Worm (Caenorhabditis elegans) whole organism, L1 larva: ENCODE results near the gene ceeh-1.

ENCODE experiments used
- C04F5.9 ChIP-seq: sonication (generic microtip); optimal IDR thresholded peaks from 2 replicates; lab custom pipeline; 2016; ENCODE audit warnings: missing genetic modification characterization, missing compliant biosample characterization
- C34B4.2 ChIP-seq: sonication (generic microtip); optimal IDR thresholded peaks from 2 replicates; lab custom pipeline; 2017; ENCODE audit warnings: mild to moderate bottlenecking, missing genetic modification characterization, missing compliant biosample characterization
- F16B12.6 ChIP-seq: fragments of 150-350 bp; optimal IDR thresholded peaks from 2 replicates; lab custom pipeline; 2014; ENCODE audit warnings: missing biosample characterization, missing genetic modification characterization
- Y116A8C.19 ChIP-seq: sonication (generic microtip); optimal IDR thresholded peaks from 2 replicates; lab custom pipeline; 2016; ENCODE audit warnings: missing compliant biosample characterization, missing genetic modification characterization, borderline replicate concordance
- aly-2 ChIP-seq: fragments of 150-350 bp; optimal IDR thresholded peaks from 2 replicates; lab custom pipeline; 2014; ENCODE audit warnings: missing biosample characterization, missing genetic modification characterization
- blmp-1 ChIP-seq: fragments of 150-350 bp; optimal IDR thresholded peaks from 2 replicates; lab custom pipeline; 2014; ENCODE audit warnings: missing biosample characterization, missing genetic modification characterization
- dpl-1 ChIP-seq, 3 experiments: fragments of 150-350 bp in 2 of 3; sonication (generic microtip) in 1 of 3; optimal IDR thresholded peaks; 2 replicates each; lab custom pipeline; 2014 to 2017; ENCODE audit warnings: missing biosample characterization in 3 of 3, missing genetic modification characterization in 3 of 3, missing genetic modification reagents in 3 of 3
- dsc-1 ChIP-seq: sonication (generic microtip); optimal IDR thresholded peaks from 2 replicates; lab custom pipeline; 2016; ENCODE audit warnings: mild to moderate bottlenecking, missing genetic modification characterization, missing compliant biosample characterization
- egl-13 ChIP-seq: sonication (generic microtip); optimal IDR thresholded peaks from 2 replicates; lab custom pipeline; 2016; ENCODE audit warnings: missing genotype, missing genetic modification reagents, missing genetic modification characterization, missing compliant biosample characterization
- elt-2 ChIP-seq: sonication (generic microtip); optimal IDR thresholded peaks from 2 replicates; lab custom pipeline; 2016; ENCODE audit warnings: missing genetic modification characterization, mild to moderate bottlenecking, inconsistent platforms, missing compliant biosample characterization, missing genetic modification reagents
- elt-3 ChIP-seq, 6 experiments: fragments of 150-350 bp in 1 of 6; sonication (generic microtip); optimal IDR thresholded peaks; 2 replicates each; lab custom pipeline; 2017 to 2018; ENCODE audit warnings: missing biosample characterization in 6 of 6, missing genetic modification characterization in 6 of 6, inconsistent platforms in 1 of 6
- ets-5 ChIP-seq: fragments of 200-800 bp; sonication (Bioruptor generic); IDR thresholded peaks from 2 replicates; pipeline ENCODE4 v1.3.6; 2022; ENCODE audit warnings: missing genetic modification characterization, missing compliant biosample characterization
- fkh-8 ChIP-seq: sonication (generic microtip); optimal IDR thresholded peaks from 2 replicates; lab custom pipeline; 2016; ENCODE audit warnings: mild to moderate bottlenecking, missing genetic modification characterization, missing compliant biosample characterization
- fos-1 ChIP-seq: fragments of 150-350 bp; optimal IDR thresholded peaks from 2 replicates; lab custom pipeline; 2014; ENCODE audit warnings: missing biosample characterization, missing genetic modification characterization
- hlh-17 ChIP-seq: fragments of 200-800 bp; sonication (Bioruptor generic); optimal IDR thresholded peaks from 2 replicates; lab custom pipeline; 2018; ENCODE audit warnings: missing genetic modification characterization, mild to moderate bottlenecking, missing compliant biosample characterization, moderate library complexity, borderline replicate concordance
- lin-13 ChIP-seq: fragments of 150-350 bp; optimal IDR thresholded peaks from 2 replicates; lab custom pipeline; 2014; ENCODE audit warnings: missing biosample characterization, missing genetic modification reagents, missing genetic modification characterization
- lin-14 ChIP-seq: fragments of 200-800 bp; sonication (Bioruptor generic); optimal IDR thresholded peaks from 2 replicates; lab custom pipeline; 2018; ENCODE audit warnings: mild to moderate bottlenecking, missing genetic modification characterization, moderate library complexity, missing compliant biosample characterization
- lin-15B ChIP-seq: fragments of 150-350 bp; sonication (generic microtip); optimal IDR thresholded peaks from 3 replicates; lab custom pipeline; 2014; ENCODE audit warnings: missing biosample characterization, missing genetic modification characterization
- lsy-2 ChIP-seq, 2 experiments: fragments of 150-350 bp; optimal IDR thresholded peaks; 2 replicates each; lab custom pipeline; 2014; ENCODE audit warnings: missing biosample characterization in 2 of 2, missing genetic modification characterization in 2 of 2
- mef-2 ChIP-seq: fragments of 150-350 bp; optimal IDR thresholded peaks from 2 replicates; lab custom pipeline; 2014; ENCODE audit warnings: missing biosample characterization, missing genetic modification characterization
- mep-1 ChIP-seq: fragments of 150-350 bp; optimal IDR thresholded peaks from 2 replicates; lab custom pipeline; 2014; ENCODE audit warnings: missing biosample characterization, missing genetic modification characterization
- nhr-11 ChIP-seq: fragments of 150-350 bp; optimal IDR thresholded peaks from 2 replicates; lab custom pipeline; 2014; ENCODE audit warnings: missing biosample characterization, missing genetic modification characterization
- nhr-12 ChIP-seq: sonication (generic microtip); optimal IDR thresholded peaks from 2 replicates; lab custom pipeline; 2017; ENCODE audit warnings: missing biosample characterization, missing genetic modification characterization
- nhr-237 ChIP-seq: fragments of 150-350 bp; optimal IDR thresholded peaks from 2 replicates; lab custom pipeline; 2014; ENCODE audit warnings: missing biosample characterization, missing genetic modification characterization
- nhr-71 ChIP-seq: sonication (generic microtip); optimal IDR thresholded peaks from 2 replicates; lab custom pipeline; 2016; ENCODE audit warnings: mild to moderate bottlenecking, missing genetic modification characterization, moderate library complexity, missing compliant biosample characterization
- nhr-90 ChIP-seq: sonication (generic microtip); optimal IDR thresholded peaks from 2 replicates; lab custom pipeline; 2016; ENCODE audit warnings: mild to moderate bottlenecking, missing genetic modification characterization, missing compliant biosample characterization; ENCODE audit not compliant: poor library complexity
- rnt-1 ChIP-seq: sonication (generic microtip); optimal IDR thresholded peaks from 2 replicates; lab custom pipeline; 2016; ENCODE audit warnings: mild to moderate bottlenecking, missing genetic modification characterization, moderate library complexity, missing compliant biosample characterization
- snpc-4 ChIP-seq: fragments of 150-350 bp; optimal IDR thresholded peaks from 2 replicates; lab custom pipeline; 2014; ENCODE audit warnings: missing biosample characterization, missing genetic modification characterization
- snu-23 ChIP-seq: sonication (generic microtip); optimal IDR thresholded peaks from 2 replicates; lab custom pipeline; 2016; ENCODE audit warnings: missing genetic modification characterization, missing compliant biosample characterization
- sox-4 ChIP-seq: sonication (generic microtip); optimal IDR thresholded peaks from 2 replicates; lab custom pipeline; 2016; ENCODE audit warnings: missing genetic modification characterization, missing compliant biosample characterization
- sptf-1 ChIP-seq: fragments of 150-350 bp; optimal IDR thresholded peaks from 2 replicates; lab custom pipeline; 2014; ENCODE audit warnings: missing biosample characterization, missing genetic modification characterization
- unc-130 ChIP-seq: fragments of 150-350 bp; optimal IDR thresholded peaks from 2 replicates; lab custom pipeline; 2017; ENCODE audit warnings: missing biosample characterization, missing genetic modification characterization, inconsistent platforms
- unc-86 ChIP-seq: sonication (generic microtip); optimal IDR thresholded peaks from 2 replicates; lab custom pipeline; 2016; ENCODE audit warnings: missing genetic modification characterization, missing compliant biosample characterization
- unc-98 ChIP-seq: fragments of 200-800 bp; sonication (Bioruptor generic); IDR thresholded peaks from 2 replicates; pipeline ENCODE4 v1.3.6; 2022; ENCODE audit warnings: missing genetic modification characterization, missing compliant biosample characterization
- vab-15 ChIP-seq: sonication (generic microtip); optimal IDR thresholded peaks from 2 replicates; lab custom pipeline; 2017; ENCODE audit warnings: missing genotype, mild to moderate bottlenecking, missing genetic modification characterization, missing compliant biosample characterization

The ceeh-1 gene

DNA sequence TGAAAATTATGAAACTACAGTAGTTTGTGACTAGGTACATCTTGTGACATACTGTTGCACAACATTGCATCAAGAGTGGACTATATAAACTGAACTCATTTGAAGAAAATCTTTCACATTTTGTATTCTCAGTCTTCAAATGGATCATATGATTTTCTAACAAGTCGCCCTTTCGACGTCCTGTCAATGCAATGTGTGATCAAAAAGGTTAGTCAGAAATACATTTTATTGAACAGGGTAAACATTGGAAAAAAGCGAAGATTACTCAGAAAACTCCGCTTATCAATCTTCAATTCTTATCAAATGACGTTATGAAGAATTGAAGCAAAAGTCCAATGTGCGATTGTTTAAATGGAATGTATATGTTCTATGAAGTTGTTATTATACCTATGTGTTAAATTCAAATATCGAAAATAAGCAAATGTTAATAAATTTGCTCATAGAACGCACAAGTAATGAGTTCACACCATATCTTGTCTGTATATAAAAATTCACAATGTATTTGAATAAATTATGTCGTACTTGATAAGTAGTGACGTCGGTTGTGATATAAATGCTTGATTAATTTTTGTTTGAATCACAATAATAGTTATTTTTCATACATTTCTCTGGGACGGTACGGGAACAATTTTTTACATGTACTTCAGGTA, 903 bp upstream of the ceeh-1 start, which contains the start of gene zip-2 (continued):
- TF ChIP-seq nhr-12 (tag; lab: Kevin White, UChicago), result no peak
- peak; percentile 50 for TF ChIP-seq nhr-90 (tag; lab: Kevin White, UChicago)
- peak; percentile 60 for TF ChIP-seq lin-14 (GFP tag; lab: Kevin White, UChicago)
- TF ChIP-seq hlh-17, result no peak
- TF ChIP-seq elt-3 (tag; optimal IDR thresholded peaks at IDR 0.05; lab: Kevin White, UChicago), result peak in 2 of 6 experiments; percentile 54 to 74
- TF ChIP-seq fos-1, result no peak
- TF ChIP-seq C04F5.9 (tag; lab: Kevin White, UChicago), result no peak
- TF ChIP-seq dpl-1 (GFP tag; optimal IDR thresholded peaks at IDR 0.05; lab: Kevin White, UChicago), result peak in 1 of 3 experiments; percentile 18
- TF ChIP-seq vab-15 (tag; lab: Kevin White, UChicago), result no peak
- TF ChIP-seq mep-1 (tag; lab: Kevin White, UChicago), result no peak
- TF ChIP-seq C34B4.2 (tag; lab: Kevin White, UChicago), result no peak
- TF ChIP-seq fkh-8, result peak; percentile 65
- TF ChIP-seq aly-2 (tag; lab: Kevin White, UChicago), result no peak
- no peak for TF ChIP-seq nhr-237 (tag; lab: Kevin White, UChicago)

DNA sequence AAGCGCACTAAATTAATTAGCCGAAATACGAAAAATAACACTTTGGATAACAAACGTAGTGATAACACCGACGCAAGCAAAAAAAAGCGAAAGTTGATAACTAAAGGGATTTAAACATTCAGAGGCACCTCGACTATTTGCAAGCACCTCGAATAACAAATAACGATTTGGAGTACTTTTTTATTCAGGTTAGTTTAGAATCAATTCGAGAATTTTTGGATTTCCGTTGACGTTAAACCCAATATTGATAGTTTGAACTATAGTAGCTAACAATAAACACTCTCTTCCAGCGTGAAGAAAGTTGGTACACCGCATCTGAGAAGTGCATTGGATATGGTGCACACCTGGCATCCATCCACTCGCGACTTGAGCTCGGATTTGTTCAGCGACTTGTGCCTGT, 6.8 kb downstream of the ceeh-1 start:
- TF ChIP-seq mef-2 (no peak), blmp-1 (peak; percentile 28)

DNA sequence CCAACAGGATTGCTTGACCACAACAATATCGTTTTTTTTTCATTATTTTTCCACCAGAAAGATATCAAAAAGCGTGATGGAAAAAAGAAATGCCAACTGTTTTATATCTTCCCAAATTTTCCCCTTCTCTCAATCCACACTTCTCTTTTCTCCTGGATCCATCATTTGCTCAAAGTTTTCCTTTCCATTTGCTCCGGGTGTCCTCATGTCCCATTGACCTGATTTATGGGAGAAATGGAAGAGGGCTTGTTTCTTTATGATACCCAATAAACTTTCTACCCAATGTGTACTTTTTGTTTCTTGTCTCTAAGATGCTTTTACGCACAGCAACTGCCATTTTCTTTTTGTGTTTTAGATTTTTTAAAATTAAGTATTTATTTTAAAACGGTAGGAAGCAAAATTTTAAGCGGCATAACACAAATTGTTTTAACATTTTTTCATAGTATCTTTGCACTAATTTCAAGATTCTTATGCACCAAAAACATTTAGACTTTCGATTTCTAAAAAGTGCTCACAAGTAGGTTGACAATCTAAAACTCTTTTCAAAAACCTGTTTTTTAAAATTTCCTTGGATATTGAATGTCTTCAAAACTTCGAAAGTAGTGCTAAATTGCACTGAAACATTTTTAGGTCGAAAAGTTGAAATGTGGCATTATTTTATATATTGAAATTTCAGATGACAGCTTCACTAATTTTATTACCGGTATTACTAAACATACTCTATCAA, 9.4 kb downstream of the ceeh-1 start, which contains the start of gene clec-149:
clec-149 (plus strand) TSS at position 677 of the 727 bp plus-strand sequence.
- TF ChIP-seq Y116A8C.19 (tag; lab: Kevin White, UChicago) (no peak), ets-5 (GFP tag; lab: Robert Waterston, UW) (no peak), unc-98 (no peak), unc-130 (peak; percentile 18), rnt-1 (peak; percentile 68), nhr-71 (tag; lab: Kevin White, UChicago) (peak; percentile 29), dsc-1 (tag; lab: Kevin White, UChicago) (peak; percentile 29), unc-86 (tag; lab: Kevin White, UChicago) (no peak), lsy-2 (tag; optimal IDR thresholded peaks at IDR 0.05; lab: Kevin White, UChicago) (peak in 1 of 2 experiments; percentile 35), nhr-11 (tag; lab: Kevin White, UChicago) (no peak), hlh-17 (no peak), snu-23 (peak; percentile 12), lin-14 (GFP tag; lab: Kevin White, UChicago) (peak; percentile 43), lin-13 (GFP tag; lab: Kevin White, UChicago) (no peak)

DNA sequence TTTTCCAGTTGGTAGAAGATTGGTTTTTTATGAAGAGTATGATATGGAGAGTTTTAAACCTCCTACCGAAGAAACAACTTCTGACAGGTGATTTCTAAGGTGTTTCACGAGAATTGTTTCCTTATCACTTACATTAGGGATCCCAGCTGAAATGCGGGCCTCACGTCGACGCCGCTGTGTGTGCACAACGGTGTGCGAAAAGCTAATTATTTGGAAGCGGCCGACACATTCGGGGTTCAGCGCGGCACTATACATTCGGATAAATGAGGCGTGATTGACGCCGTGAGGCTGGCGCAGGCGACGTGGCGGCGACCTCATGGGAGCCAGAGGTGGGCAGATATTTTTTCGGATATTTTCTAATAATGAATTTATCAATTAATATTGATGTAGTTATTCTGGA, 12.8 kb downstream of the ceeh-1 start:
- TF ChIP-seq nhr-71 (tag; lab: Kevin White, UChicago), result no peak
- peak; percentile 8 for TF ChIP-seq sox-4 (tag; lab: Kevin White, UChicago)
- no peak for TF ChIP-seq sptf-1 (tag; lab: Kevin White, UChicago)
- TF ChIP-seq snpc-4 (tag; lab: Kevin White, UChicago), result peak; percentile 80
- no peak for TF ChIP-seq elt-2
- TF ChIP-seq F16B12.6 (tag; lab: Kevin White, UChicago), result no peak
- TF ChIP-seq lin-15B (tag; lab: Kevin White, UChicago), result no peak
- TF ChIP-seq egl-13 (tag; lab: Kevin White, UChicago), result no peak
- no peak for TF ChIP-seq dsc-1 (tag; lab: Kevin White, UChicago)
